Worm (Caenorhabditis elegans): ENCODE data around the gene ttr-59.
A peak's percentile ranks its signal among the peaks of the same experiment; 100 is the strongest.
"Not testable (repeated sequence)": the region's sequence is repeated elsewhere in the genome, so short reads cannot be mapped to it uniquely, and the experiment has no call there.

ttr-59 gene

DNA sequence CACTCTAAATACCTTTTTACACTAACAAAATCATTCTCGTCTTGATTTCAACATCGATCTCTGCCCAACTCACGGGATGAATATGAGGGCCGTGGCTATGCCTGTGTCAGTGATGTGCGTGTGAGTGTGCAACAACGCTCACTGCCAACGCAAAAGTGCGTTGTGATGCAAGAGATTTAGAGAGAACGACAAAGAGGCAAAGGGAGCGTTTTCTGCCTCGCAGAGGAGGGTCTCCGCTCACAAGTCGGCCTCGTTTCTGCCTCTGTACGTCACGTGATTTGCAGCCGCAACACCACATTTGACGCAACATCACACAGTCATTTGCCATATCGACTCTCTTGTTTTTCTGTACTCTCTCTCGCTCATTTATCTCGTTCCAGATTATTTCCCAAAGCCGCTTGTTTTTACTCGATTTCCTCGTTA lies 4.7 kb downstream of the ttr-59 start, which contains the start of gene epg-7 (continued):
- TF ChIP-seq nhr-67 (tag; optimal IDR thresholded peaks at IDR 0.05) (no peak), mdl-1 (tag; optimal IDR thresholded peaks at IDR 0.05) (peak; percentile 77), tbx-2 (tag; optimal IDR thresholded peaks at IDR 0.05) (peak; percentile 91), sea-2 (GFP tag; optimal IDR thresholded peaks at IDR 0.05) (no peak), nhr-12 (tag; optimal IDR thresholded peaks at IDR 0.05) (no peak), ceh-16 (tag; optimal IDR thresholded peaks at IDR 0.05) (no peak)

DNA sequence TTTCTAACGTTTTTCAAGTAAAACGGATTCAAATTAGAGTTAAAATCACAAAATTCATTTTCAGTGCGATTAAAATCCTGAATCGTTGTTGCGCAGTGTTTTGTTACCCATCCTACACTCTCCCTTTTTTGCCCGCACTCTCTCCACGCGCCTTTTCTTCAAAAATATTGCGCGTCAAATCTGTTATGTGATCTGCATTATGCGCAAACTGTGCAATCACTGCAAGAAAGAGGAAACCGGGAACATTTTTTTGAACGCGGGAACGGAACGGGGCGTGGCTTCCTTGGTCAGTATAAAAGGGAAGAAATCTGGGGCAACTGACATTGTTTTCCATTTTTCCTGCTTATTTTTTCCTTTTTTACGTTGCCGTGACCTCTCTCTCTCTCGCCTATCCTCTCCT lies 10.8 kb downstream of the ttr-59 start:
- TF ChIP-seq nfya-1 (tag; optimal IDR thresholded peaks at IDR 0.05; ENCODE audit: insufficient read depth) = peak; percentile 2
- peak; percentile 17 for TF ChIP-seq hmg-11 (tag; optimal IDR thresholded peaks at IDR 0.05)
- no peak for TF ChIP-seq elt-3 (tag; optimal IDR thresholded peaks at IDR 0.05)
- TF ChIP-seq pha-4 (tag; optimal IDR thresholded peaks at IDR 0.05) = peak; percentile 10
- peak; percentile 22 for TF ChIP-seq elt-1 (tag; optimal IDR thresholded peaks at IDR 0.05)

DNA sequence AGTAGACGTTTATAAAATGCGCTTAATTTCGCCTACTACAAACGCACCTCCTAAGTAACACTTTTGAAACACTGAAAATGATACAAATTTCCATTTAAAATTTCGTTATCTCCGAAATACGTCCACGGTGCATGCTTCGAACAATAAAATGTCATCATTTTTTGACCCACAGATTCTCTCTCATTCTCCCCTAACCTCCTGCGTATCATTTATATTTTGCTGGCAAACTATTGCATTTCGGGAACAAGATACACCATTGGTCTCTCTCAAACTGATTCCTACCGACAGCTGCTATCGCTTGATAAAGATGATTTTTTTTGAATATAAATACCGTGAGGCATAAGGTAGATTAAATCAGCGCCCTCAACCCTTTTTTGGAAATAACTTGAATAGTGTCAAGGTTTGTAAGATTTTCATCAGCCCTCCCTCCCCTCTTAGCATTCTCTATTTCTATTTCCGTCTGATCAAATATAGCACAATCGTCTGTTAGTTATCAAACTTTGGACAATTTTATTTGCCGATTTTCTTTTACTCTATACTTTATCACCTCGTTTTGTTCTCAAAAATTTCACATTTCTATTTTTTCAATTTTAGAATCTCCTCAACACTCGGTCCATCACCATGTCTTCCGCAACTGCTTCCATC lies 11.4 kb downstream of the ttr-59 start, which contains the start of gene C07D8.6:
Gene C07D8.6 (plus strand): TSS at position 595 of the 645 bp plus-strand sequence.
- TF ChIP-seq sea-2 (GFP tag; optimal IDR thresholded peaks at IDR 0.05) (no peak), nhr-77 (tag; optimal IDR thresholded peaks at IDR 0.05) (peak; percentile 8), pha-4 (tag; optimal IDR thresholded peaks at IDR 0.05) (peak; percentile 26), ceh-9 (tag; optimal IDR thresholded peaks at IDR 0.05) (no peak), pqm-1 (tag; optimal IDR thresholded peaks at IDR 0.05) (peak; percentile 92), skn-1 (tag; optimal IDR thresholded peaks at IDR 0.05) (peak; percentile 88), hmg-11 (tag; optimal IDR thresholded peaks at IDR 0.05) (no peak), nfya-1 (tag; optimal IDR thresholded peaks at IDR 0.05; ENCODE audit: insufficient read depth) (peak; percentile 36), nhr-25 (tag; optimal IDR thresholded peaks at IDR 0.05) (no peak), jun-1 (tag; optimal IDR thresholded peaks at IDR 0.05) (peak; percentile 26), elt-2 (tag; optimal IDR thresholded peaks at IDR 0.05) (peak; percentile 97)

DNA sequence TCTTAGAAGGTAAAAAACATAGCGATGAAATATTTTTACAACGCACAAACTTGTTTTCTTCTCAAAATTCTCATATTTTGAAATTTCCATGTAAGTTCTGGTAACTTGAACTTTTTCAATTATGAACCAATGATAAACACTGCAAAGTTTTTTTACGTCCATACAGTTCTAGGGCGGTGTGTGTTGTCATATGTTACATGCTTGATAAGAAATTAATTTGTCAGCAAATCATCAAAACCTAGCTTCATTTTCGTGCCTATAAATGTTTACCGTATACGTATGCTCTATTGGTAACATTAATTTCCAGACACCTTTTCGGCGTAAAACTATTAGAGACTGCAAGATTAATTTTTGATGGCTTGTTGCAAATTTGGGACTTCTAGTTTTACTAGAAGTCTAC lies 13.6 kb downstream of the ttr-59 start:
- TF ChIP-seq skn-1 (tag; optimal IDR thresholded peaks at IDR 0.05) (peak; percentile 59), pha-4 (tag; optimal IDR thresholded peaks at IDR 0.05) (peak; percentile 30), elt-2 (tag; optimal IDR thresholded peaks at IDR 0.05) (peak; percentile 60), R02D3.7 (tag; optimal IDR thresholded peaks at IDR 0.05) (no peak), lin-39 (tag; optimal IDR thresholded peaks at IDR 0.05) (no peak), eor-1 (tag; optimal IDR thresholded peaks at IDR 0.05) (no peak), ceh-28 (tag; optimal IDR thresholded peaks at IDR 0.05) (no peak), nhr-237 (tag; optimal IDR thresholded peaks at IDR 0.05) (no peak)

DNA sequence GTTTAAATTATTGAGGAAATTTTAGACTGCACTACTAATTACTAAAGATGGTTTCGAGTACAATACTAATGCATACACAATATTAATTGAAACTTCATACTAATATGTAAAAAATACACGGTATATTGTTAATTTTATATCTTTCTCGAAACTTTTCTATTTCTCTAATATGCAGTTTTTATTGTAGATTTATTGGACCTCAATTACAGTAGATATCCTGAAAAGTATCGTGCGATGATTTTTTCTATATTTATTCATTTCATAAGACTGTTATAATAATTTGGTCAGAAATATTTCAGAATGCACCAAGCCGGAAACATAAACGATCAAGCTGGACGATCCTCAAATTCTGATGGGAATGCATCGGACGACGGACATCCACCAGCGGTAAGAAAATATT lies 14.1 kb downstream of the ttr-59 start, which contains the start of gene C07D8.5:
Gene C07D8.5 (plus strand): TSS at position 301 of the 400 bp plus-strand sequence.
- TF ChIP-seq fkh-2 (tag; optimal IDR thresholded peaks at IDR 0.05) = no peak
- no peak for TF ChIP-seq ceh-16 (tag; optimal IDR thresholded peaks at IDR 0.05)
- no peak for TF ChIP-seq hmg-11 (tag; optimal IDR thresholded peaks at IDR 0.05)
- TF ChIP-seq lin-15B (tag; optimal IDR thresholded peaks at IDR 0.05) = no peak

DNA sequence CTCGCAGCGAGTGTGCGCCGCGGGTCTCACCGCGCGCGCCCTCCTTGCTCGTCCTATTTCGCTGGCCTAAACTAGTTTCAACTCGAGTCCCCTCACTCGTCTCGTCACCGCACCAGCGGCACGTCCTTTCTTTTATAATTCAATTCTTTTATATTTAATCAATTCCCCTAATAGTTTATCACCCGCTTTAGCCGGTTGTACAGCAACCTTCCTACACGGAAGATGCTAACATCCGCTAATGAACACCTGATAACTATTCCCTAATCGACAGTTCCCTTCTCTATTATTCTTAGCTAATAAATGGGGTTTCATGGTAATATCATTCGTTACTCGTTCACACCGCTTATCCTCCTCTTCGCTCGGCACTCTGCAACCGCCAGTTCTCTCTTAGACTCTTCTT lies 35.6 kb downstream of the ttr-59 start, which contains the start of gene C56G3.2:
Gene C56G3.2 (plus strand): TSS at position 301 of the 400 bp plus-strand sequence.
- not testable (repeated sequence) for TF ChIP-seq jun-1, nhr-25, elt-3 (tag; optimal IDR thresholded peaks at IDR 0.05)

DNA sequence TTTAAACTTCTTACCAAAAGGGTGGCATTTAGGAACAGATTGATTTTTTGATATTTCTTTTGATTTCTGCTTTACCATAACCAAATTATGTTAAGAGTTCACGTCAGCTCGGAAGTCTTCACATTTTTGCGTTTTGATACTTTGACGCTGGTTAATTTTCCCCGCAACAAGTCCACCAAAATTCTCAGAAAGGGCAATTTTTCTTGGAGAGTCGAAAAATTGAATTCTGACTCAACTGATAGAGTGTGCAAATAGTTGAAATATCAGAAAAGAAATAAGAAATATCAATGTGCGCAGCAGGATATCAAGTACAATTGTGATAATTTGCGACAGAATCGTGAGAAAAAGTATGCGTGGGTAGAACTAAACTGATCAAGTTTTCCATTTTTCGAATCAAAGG lies 40.2 kb downstream of the ttr-59 start:
- TF ChIP-seq ztf-11 (tag; optimal IDR thresholded peaks at IDR 0.05) (no peak), jun-1 (tag; optimal IDR thresholded peaks at IDR 0.05) (no peak), nhr-77 (tag; optimal IDR thresholded peaks at IDR 0.05) (no peak), mdl-1 (tag; optimal IDR thresholded peaks at IDR 0.05) (no peak), ceh-16 (tag; optimal IDR thresholded peaks at IDR 0.05) (no peak), nhr-28 (tag; optimal IDR thresholded peaks at IDR 0.05) (no peak), ceh-82 (tag; optimal IDR thresholded peaks at IDR 0.05) (no peak), elt-3 (tag; optimal IDR thresholded peaks at IDR 0.05) (no peak), nhr-25 (tag; optimal IDR thresholded peaks at IDR 0.05) (no peak), egl-5 (tag; optimal IDR thresholded peaks at IDR 0.05) (no peak)

Measured in whole organism, L3 larva.